Fruit fly (Drosophila melanogaster) whole organism, embryonic: ENCODE measurements around the gene CG13893.

Experiments used
- Adf1 ChIP-seq: fragments of 200-800 bp; sonication (Bioruptor generic); IDR thresholded peaks from 2 replicates; pipeline ENCODE4 v1.3.6; 2022; ENCODE audit warnings: missing biosample characterization, missing genetic modification characterization
- Aef1 ChIP-seq: fragments of 200-800 bp; sonication (Bioruptor generic); IDR thresholded peaks from 3 replicates; pipeline ENCODE4 v1.3.6; 2022; ENCODE audit warnings: missing biosample characterization, missing genetic modification characterization
- BtbVII ChIP-seq: fragments of 200-800 bp; sonication (Bioruptor generic); optimal IDR thresholded peaks from 3 replicates; lab custom pipeline; 2017; ENCODE audit warnings: missing biosample characterization, mild to moderate bottlenecking, missing genetic modification characterization
- CG10462 ChIP-seq: fragments of 200-800 bp; sonication (Bioruptor generic); optimal IDR thresholded peaks from 2 replicates; lab custom pipeline; 2016; ENCODE audit warnings: missing biosample characterization, missing genetic modification characterization
- CG10543 ChIP-seq: fragments of 200-800 bp; sonication (Bioruptor generic); optimal IDR thresholded peaks from 3 replicates; lab custom pipeline; 2017; ENCODE audit warnings: missing biosample characterization, mild to moderate bottlenecking, missing genetic modification characterization, moderate library complexity
- CG10979 ChIP-seq: fragments of 200-800 bp; sonication (Bioruptor generic); optimal IDR thresholded peaks from 2 replicates; lab custom pipeline; 2018; ENCODE audit warnings: missing biosample characterization, mild to moderate bottlenecking, missing genetic modification characterization, moderate library complexity
- CG11696 ChIP-seq: fragments of 200-800 bp; sonication (Bioruptor generic); IDR thresholded peaks from 2 replicates; pipeline ENCODE4 v1.3.6; 2022; ENCODE audit warnings: missing biosample characterization, missing genetic modification characterization
- CG1233 ChIP-seq: fragments of 200-800 bp; sonication (Bioruptor generic); optimal IDR thresholded peaks from 4 replicates; lab custom pipeline; 2018; ENCODE audit warnings: missing biosample characterization, mild to moderate bottlenecking, missing genetic modification characterization
- CG13424 ChIP-seq: fragments of 200-800 bp; sonication (Bioruptor generic); optimal IDR thresholded peaks from 2 replicates; lab custom pipeline; 2019; ENCODE audit warnings: missing biosample characterization, mild to moderate bottlenecking, missing genetic modification characterization, moderate library complexity
- CG15011 ChIP-seq: fragments of 200-800 bp; sonication (Bioruptor generic); optimal IDR thresholded peaks from 3 replicates; lab custom pipeline; 2018; ENCODE audit warnings: missing biosample characterization, mild to moderate bottlenecking, missing genetic modification characterization
- CG15073 ChIP-seq: fragments of 200-800 bp; sonication (Bioruptor generic); optimal IDR thresholded peaks from 2 replicates; lab custom pipeline; 2016; ENCODE audit warnings: missing biosample characterization, missing genetic modification characterization
- CG16815 ChIP-seq: fragments of 200-800 bp; sonication (Bioruptor generic); optimal IDR thresholded peaks from 3 replicates; lab custom pipeline; 2017; ENCODE audit warnings: missing biosample characterization, mild to moderate bottlenecking, missing genetic modification characterization
- CG17802 ChIP-seq: fragments of 200-800 bp; sonication (Bioruptor generic); optimal IDR thresholded peaks from 2 replicates; lab custom pipeline; 2018; ENCODE audit warnings: missing biosample characterization, mild to moderate bottlenecking, missing genetic modification characterization, moderate library complexity
- CG18764 ChIP-seq: fragments of 200-800 bp; sonication (Bioruptor generic); optimal IDR thresholded peaks from 3 replicates; lab custom pipeline; 2016; ENCODE audit warnings: missing biosample characterization, missing genetic modification characterization
- CG4282 ChIP-seq: fragments of 200-800 bp; sonication (Bioruptor generic); optimal IDR thresholded peaks from 2 replicates; lab custom pipeline; 2016; ENCODE audit warnings: missing biosample characterization, missing genetic modification characterization
- CG4328 ChIP-seq: fragments of 200-800 bp; sonication (Bioruptor generic); optimal IDR thresholded peaks from 3 replicates; lab custom pipeline; 2017; ENCODE audit warnings: missing biosample characterization, missing genetic modification reagents, missing genetic modification characterization
- CG6272 ChIP-seq: fragments of 200-800 bp; sonication (Bioruptor generic); IDR thresholded peaks from 2 replicates; pipeline ENCODE4 v1.3.6; 2022; ENCODE audit warnings: missing biosample characterization, missing genetic modification characterization
- D19A ChIP-seq: fragments of 200-800 bp; optimal IDR thresholded peaks from 3 replicates; lab custom pipeline; 2019; ENCODE audit warnings: missing biosample characterization, mild to moderate bottlenecking, missing genetic modification characterization, moderate library complexity
- Dfd ChIP-seq, 2 experiments: fragments of >200 bp; optimal IDR thresholded peaks; 2 replicates each; lab custom pipeline; 2017; ENCODE audit warnings: missing biosample characterization in 2 of 2, missing genetic modification characterization in 2 of 2
- HmgD ChIP-seq: fragments of 200-800 bp; sonication (Bioruptor generic); optimal IDR thresholded peaks from 3 replicates; lab custom pipeline; 2016; ENCODE audit warnings: missing biosample characterization, missing genetic modification characterization
- Hr3 ChIP-seq: fragments of 200-800 bp; sonication (Bioruptor generic); optimal IDR thresholded peaks from 3 replicates; lab custom pipeline; 2016; ENCODE audit warnings: missing biosample characterization, missing genetic modification characterization
- Lim3 ChIP-seq: fragments of 200-800 bp; sonication (Bioruptor generic); IDR thresholded peaks from 2 replicates; pipeline ENCODE4 v1.3.6; 2022; ENCODE audit warnings: missing biosample characterization, missing genetic modification characterization
- Mad ChIP-seq: fragments of 200-800 bp; sonication (Bioruptor generic); optimal IDR thresholded peaks from 2 replicates; lab custom pipeline; 2016; ENCODE audit warnings: missing biosample characterization, missing genetic modification characterization
- Stat92E ChIP-seq, 3 experiments: fragments of >200 bp in 2 of 3; fragments of 200-800 bp in 1 of 3; sonication (Bioruptor generic) in 1 of 3; optimal IDR thresholded peaks; 2 replicates each; lab custom pipeline; 2017 to 2019; ENCODE audit warnings: missing biosample characterization in 3 of 3, missing genetic modification characterization in 3 of 3, mild to moderate bottlenecking in 1 of 3, moderate library complexity in 1 of 3
- YL-1 ChIP-seq: fragments of 200-800 bp; sonication (Bioruptor generic); optimal IDR thresholded peaks from 3 replicates; lab custom pipeline; 2017; ENCODE audit warnings: missing biosample characterization, mild to moderate bottlenecking, missing genetic modification characterization
- aop ChIP-seq: fragments of 200-800 bp; sonication (Bioruptor generic); IDR thresholded peaks from 2 replicates; pipeline ENCODE4 v1.3.6; 2022; ENCODE audit warnings: missing biosample characterization, missing genetic modification characterization
- ara ChIP-seq: fragments of 200-800 bp; sonication (Bioruptor generic); IDR thresholded peaks from 2 replicates; pipeline ENCODE4 v1.3.6; 2022; ENCODE audit warnings: missing biosample characterization, missing genetic modification characterization
- bsh ChIP-seq, 2 experiments: fragments of 200-800 bp; sonication (Bioruptor generic); optimal IDR thresholded peaks; 2 replicates each; lab custom pipeline; 2017 to 2018; ENCODE audit warnings: mild to moderate bottlenecking in 2 of 2, missing biosample characterization in 2 of 2, missing genetic modification characterization in 2 of 2, moderate library complexity in 1 of 2
- chif ChIP-seq, 2 experiments: fragments of 200-800 bp; sonication (Bioruptor generic); optimal IDR thresholded peaks; 3 replicates each; lab custom pipeline; 2016; ENCODE audit warnings: missing biosample characterization in 2 of 2, missing genetic modification characterization in 2 of 2
- esg ChIP-seq: fragments of 200-800 bp; sonication (Bioruptor generic); conservative IDR thresholded peaks from 2 replicates; pipeline ENCODE4 v1.3.6; 2022; ENCODE audit warnings: missing biosample characterization, missing genetic modification characterization
- gsb-n ChIP-seq: fragments of 200-800 bp; sonication (Bioruptor generic); optimal IDR thresholded peaks from 3 replicates; lab custom pipeline; 2018; ENCODE audit warnings: missing biosample characterization, mild to moderate bottlenecking, missing genetic modification characterization
- gt ChIP-seq: fragments of 200-800 bp; sonication (Bioruptor generic); IDR thresholded peaks from 2 replicates; pipeline ENCODE4 v1.3.6; 2022; ENCODE audit warnings: missing biosample characterization, missing genetic modification characterization
- ind ChIP-seq: fragments of 200-800 bp; sonication (Bioruptor generic); optimal IDR thresholded peaks from 3 replicates; lab custom pipeline; 2016; ENCODE audit warnings: missing biosample characterization, missing genetic modification characterization
- insv ChIP-seq, 2 experiments: fragments of 200-800 bp; sonication (Bioruptor generic); optimal IDR thresholded peaks; 3 replicates each; lab custom pipeline; 2016 to 2018; ENCODE audit warnings: missing biosample characterization in 2 of 2, missing genetic modification characterization in 2 of 2
- kay ChIP-seq: fragments of 200-800 bp; sonication (Bioruptor generic); optimal IDR thresholded peaks from 2 replicates; lab custom pipeline; 2016; ENCODE audit warnings: missing biosample characterization, missing genetic modification characterization
- luna ChIP-seq: fragments of 200-800 bp; sonication (Bioruptor generic); optimal IDR thresholded peaks from 2 replicates; lab custom pipeline; 2016; ENCODE audit warnings: missing biosample characterization, missing genetic modification characterization
- maf-S ChIP-seq: fragments of 200-800 bp; sonication (Bioruptor generic); optimal IDR thresholded peaks from 2 replicates; lab custom pipeline; 2016; ENCODE audit warnings: missing biosample characterization, missing genetic modification characterization
- mam ChIP-seq: fragments of 200-800 bp; sonication (Bioruptor generic); optimal IDR thresholded peaks from 3 replicates; lab custom pipeline; 2016; ENCODE audit warnings: missing biosample characterization, missing genetic modification characterization
- nom ChIP-seq: fragments of 200-800 bp; sonication (Bioruptor generic); optimal IDR thresholded peaks from 2 replicates; lab custom pipeline; 2017; ENCODE audit warnings: missing biosample characterization, missing genetic modification characterization, mild to moderate bottlenecking, moderate library complexity, missing genetic modification reagents
- odd ChIP-seq: fragments of 200-800 bp; sonication (Bioruptor generic); optimal IDR thresholded peaks from 2 replicates; lab custom pipeline; 2017; ENCODE audit warnings: missing biosample characterization, mild to moderate bottlenecking, missing genetic modification characterization
- org-1 ChIP-seq: fragments of 200-800 bp; sonication (Bioruptor generic); optimal IDR thresholded peaks from 2 replicates; lab custom pipeline; 2017; ENCODE audit warnings: missing biosample characterization, missing genetic modification characterization
- sim ChIP-seq: fragments of 200-800 bp; sonication (Bioruptor generic); IDR thresholded peaks from 2 replicates; pipeline ENCODE4 v1.3.6; 2022; ENCODE audit warnings: missing biosample characterization, missing genetic modification characterization
- sug ChIP-seq: fragments of 200-800 bp; optimal IDR thresholded peaks from 2 replicates; lab custom pipeline; 2019; ENCODE audit warnings: missing biosample characterization, mild to moderate bottlenecking, missing genetic modification characterization, moderate library complexity
- vvl ChIP-seq: fragments of 200-800 bp; sonication (Bioruptor generic); IDR thresholded peaks from 2 replicates; pipeline ENCODE4 v1.3.6; 2022; ENCODE audit warnings: missing biosample characterization, missing genetic modification characterization
- wdn ChIP-seq: fragments of 200-800 bp; sonication (Bioruptor generic); IDR thresholded peaks from 2 replicates; pipeline ENCODE4 v1.3.6; 2022; ENCODE audit warnings: missing biosample characterization, missing genetic modification characterization
- wek ChIP-seq: fragments of 200-800 bp; sonication (Bioruptor generic); optimal IDR thresholded peaks from 3 replicates; lab custom pipeline; 2018; ENCODE audit warnings: missing biosample characterization, mild to moderate bottlenecking, missing genetic modification characterization, moderate library complexity
- yki ChIP-seq: fragments of >200 bp; optimal IDR thresholded peaks from 3 replicates; lab custom pipeline; 2018
- zf30C ChIP-seq: fragments of 200-800 bp; sonication (Bioruptor generic); optimal IDR thresholded peaks from 3 replicates; lab custom pipeline; 2018; ENCODE audit warnings: missing biosample characterization, mild to moderate bottlenecking, missing genetic modification characterization
- zfh2 ChIP-seq: fragments of 200-800 bp; sonication (Bioruptor generic); optimal IDR thresholded peaks from 2 replicates; lab custom pipeline; 2016; ENCODE audit warnings: missing biosample characterization, missing genetic modification characterization

CG13893 gene

dm6 chr3L:611639-612611 lies 8.1 kb upstream of the CG13893 start (continued):
- TF ChIP-seq D19A (tag; lab: Kevin White, UChicago) = peak; percentile 42
- peak; percentile 74 for TF ChIP-seq zfh2 (GFP tag; lab: Kevin White, UChicago)
- peak; percentile 80 for TF ChIP-seq CG1233
- TF ChIP-seq Aef1 (GFP tag; lab: Robert Waterston, UW) = peak; percentile 73
- TF ChIP-seq CG4328 (GFP tag; lab: Kevin White, UChicago) = peak; percentile 89
- TF ChIP-seq wdn = peak; percentile 71
- no peak for TF ChIP-seq CG18764
- peak; percentile 67 for TF ChIP-seq CG13424
- no peak for TF ChIP-seq Dfd (GFP tag; optimal IDR thresholded peaks at IDR 0.05; lab: Kevin White, UChicago)
- TF ChIP-seq CG10543 = peak; percentile 86
- TF ChIP-seq CG17802 = no peak
- peak; percentile 16 to 36 for TF ChIP-seq insv (GFP tag; optimal IDR thresholded peaks at IDR 0.05; lab: Kevin White, UChicago)
- peak; percentile 43 for TF ChIP-seq CG4282
- peak; percentile 43 for TF ChIP-seq kay
- peak; percentile 40 to 66 for TF ChIP-seq bsh (GFP tag; optimal IDR thresholded peaks at IDR 0.05; lab: Kevin White, UChicago)
- peak; percentile 4 for TF ChIP-seq YL-1 (GFP tag; lab: Kevin White, UChicago)
- TF ChIP-seq Mad (GFP tag; lab: Kevin White, UChicago) = peak; percentile 63
- TF ChIP-seq vvl (GFP tag; lab: Robert Waterston, UW) = peak; percentile 82; the same call in 1 of the 2 replicates
- peak in 1 of 2 experiments; percentile 21 for TF ChIP-seq chif (GFP tag; optimal IDR thresholded peaks at IDR 0.05; lab: Kevin White, UChicago)
- TF ChIP-seq Hr3 = peak; percentile 48
- no peak for TF ChIP-seq CG11696 (GFP tag; lab: Robert Waterston, UW)
- TF ChIP-seq maf-S (GFP tag; lab: Kevin White, UChicago) = peak; percentile 53
- no peak for TF ChIP-seq CG10462
- TF ChIP-seq mam (GFP tag; lab: Kevin White, UChicago) = peak; percentile 48
- 0 out of 2 replicates have a peak, but pooled peaks have one; percentile 57 for TF ChIP-seq ara
- TF ChIP-seq zf30C (GFP tag; lab: Kevin White, UChicago) = peak; percentile 10
- no peak for TF ChIP-seq Stat92E (GFP tag; optimal IDR thresholded peaks at IDR 0.05; lab: Kevin White, UChicago)
- no peak for TF ChIP-seq luna
- peak; percentile 29 for TF ChIP-seq gsb-n (tag; lab: Kevin White, UChicago)
- TF ChIP-seq CG10979 (tag; lab: Kevin White, UChicago) = peak; percentile 51
- TF ChIP-seq HmgD (GFP tag; lab: Kevin White, UChicago) = no peak
- peak; percentile 59 for TF ChIP-seq CG15011 (GFP tag; lab: Kevin White, UChicago)
- peak; percentile 77 for TF ChIP-seq ind (GFP tag; lab: Kevin White, UChicago)
- TF ChIP-seq Adf1 (GFP tag; lab: Robert Waterston, UW) = no peak
- TF ChIP-seq odd (GFP tag; lab: Kevin White, UChicago) = peak; percentile 79
- TF ChIP-seq wek (GFP tag; lab: Kevin White, UChicago) = peak; percentile 75
- peak; percentile 60; the same call in 1 of the 2 replicates for TF ChIP-seq esg (GFP tag; lab: Robert Waterston, UW)
- peak; percentile 72 for TF ChIP-seq sug (tag; lab: Kevin White, UChicago)
- peak; percentile 65 for TF ChIP-seq org-1 (GFP tag; lab: Kevin White, UChicago)
- TF ChIP-seq nom (GFP tag; lab: Kevin White, UChicago) = peak; percentile 8
- 0 out of 2 replicates have a peak, but pooled peaks have one; percentile 31 for TF ChIP-seq sim (GFP tag; lab: Robert Waterston, UW)
- TF ChIP-seq BtbVII (GFP tag; lab: Kevin White, UChicago) = peak; percentile 75
- TF ChIP-seq Lim3 (GFP tag; lab: Robert Waterston, UW) = no peak
- TF ChIP-seq CG6272 (GFP tag; lab: Robert Waterston, UW) = peak; percentile 51
- TF ChIP-seq gt = peak; percentile 47; the same call in 1 of the 2 replicates
- peak; percentile 38; the same call in 1 of the 2 replicates for TF ChIP-seq aop (GFP tag; lab: Robert Waterston, UW)
- TF ChIP-seq CG15073 (GFP tag; lab: Kevin White, UChicago) = no peak
- no peak for TF ChIP-seq yki (lab: Kevin White, UChicago)
- peak; percentile 42 for TF ChIP-seq CG16815
